Worm (Caenorhabditis elegans): ENCODE measurements around the gene cyp-33E3.

cyp-33E3 gene

DNA sequence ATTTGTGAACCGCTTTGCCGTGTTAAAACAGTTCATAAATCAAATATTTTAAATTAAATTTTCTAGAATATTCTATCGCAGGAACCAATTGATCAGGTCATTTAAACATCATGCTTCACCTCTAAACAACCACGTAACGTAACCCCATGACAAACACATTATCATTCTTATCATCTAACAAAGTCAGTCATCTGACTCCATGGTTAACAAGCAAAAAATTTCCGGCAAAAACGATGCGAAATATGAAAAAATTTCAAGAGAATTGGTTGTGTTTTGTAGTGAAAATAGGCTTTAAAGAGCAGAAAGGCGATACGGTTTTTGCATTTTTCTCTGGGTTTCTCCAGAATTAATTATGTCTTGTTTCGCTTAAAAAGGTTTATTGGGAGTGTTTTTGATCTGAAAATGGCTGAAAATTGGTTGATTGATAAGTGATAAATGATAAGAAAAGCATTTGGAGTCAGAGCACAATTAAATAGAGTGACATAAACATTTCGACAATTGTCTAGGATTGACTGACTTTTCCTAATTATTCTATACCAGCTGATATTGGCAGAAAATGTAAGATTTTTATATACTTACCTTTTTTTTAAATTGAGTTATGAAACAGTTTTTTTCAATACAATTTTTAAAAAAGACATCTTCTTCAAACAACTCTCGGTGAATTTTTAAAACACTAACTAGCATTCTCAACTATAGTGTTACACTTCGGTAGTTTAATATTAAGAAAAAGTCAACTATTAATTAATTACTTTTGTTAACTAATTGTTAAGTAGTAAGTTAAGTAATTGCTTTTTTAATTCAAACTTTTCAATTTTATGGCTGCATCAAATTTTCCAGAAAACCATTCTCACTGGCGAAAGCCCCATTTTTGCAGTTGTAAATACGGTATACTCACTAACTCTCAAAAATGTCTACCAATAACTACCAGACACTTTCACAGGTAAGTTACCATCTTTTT lies 29.4 kb upstream of the cyp-33E3 start, which contains the start of gene catp-7:
Gene catp-7 (plus strand): TSS at position 908 of the 958 bp plus-strand sequence.
- TF ChIP-seq daf-16 (GFP tag; optimal IDR thresholded peaks at IDR 0.05) (no peak), daf-16 (tag; optimal IDR thresholded peaks at IDR 0.05) (peak; percentile 88), nhr-48 (tag; optimal IDR thresholded peaks at IDR 0.05) (peak; percentile 39), hlh-11 (tag; optimal IDR thresholded peaks at IDR 0.05) (peak; percentile 77), nhr-10 (tag; optimal IDR thresholded peaks at IDR 0.05) (peak; percentile 74), pqm-1 (tag; optimal IDR thresholded peaks at IDR 0.05) (peak; percentile 65), mep-1 (tag; optimal IDR thresholded peaks at IDR 0.05) (no peak), lin-1 (GFP tag; IDR thresholded peaks at IDR 0.05) (peak; percentile 11; the same call in 1 of the 2 replicates), nhr-77 (tag; optimal IDR thresholded peaks at IDR 0.05) (peak; percentile 1), snpc-1.2 (GFP tag; IDR thresholded peaks at IDR 0.05) (no peak), dve-1 (tag; optimal IDR thresholded peaks at IDR 0.05; ENCODE audit: insufficient read depth) (peak; percentile 64), hif-1 (tag; optimal IDR thresholded peaks at IDR 0.05) (peak in 1 of 2 experiments; percentile 33), tra-1 (GFP tag; IDR thresholded peaks at IDR 0.05) (0 out of 2 replicates have a peak, but pooled peaks have one; percentile 6), ceh-62 (tag; optimal IDR thresholded peaks at IDR 0.05) (no peak), hlh-30 (tag; optimal IDR thresholded peaks at IDR 0.05; ENCODE audit: insufficient read depth) (peak; percentile 69), egl-43 (GFP tag; IDR thresholded peaks at IDR 0.05) (no peak), mes-2 (tag; optimal IDR thresholded peaks at IDR 0.05; ENCODE audit: poor library complexity, severe bottlenecking) (peak; percentile 3), tag-97 (GFP tag; IDR thresholded peaks at IDR 0.05) (no peak), nhr-102 (tag; optimal IDR thresholded peaks at IDR 0.05) (peak; percentile 58), nhr-28 (tag; optimal IDR thresholded peaks at IDR 0.05) (peak; percentile 94), aha-1 (tag) (peak; percentile 38), T20F7.1 (GFP tag; optimal IDR thresholded peaks at IDR 0.05) (peak; percentile 36), skn-1 (tag; optimal IDR thresholded peaks at IDR 0.05) (no peak), unc-130 (GFP tag; optimal IDR thresholded peaks at IDR 0.05) (no peak)

DNA sequence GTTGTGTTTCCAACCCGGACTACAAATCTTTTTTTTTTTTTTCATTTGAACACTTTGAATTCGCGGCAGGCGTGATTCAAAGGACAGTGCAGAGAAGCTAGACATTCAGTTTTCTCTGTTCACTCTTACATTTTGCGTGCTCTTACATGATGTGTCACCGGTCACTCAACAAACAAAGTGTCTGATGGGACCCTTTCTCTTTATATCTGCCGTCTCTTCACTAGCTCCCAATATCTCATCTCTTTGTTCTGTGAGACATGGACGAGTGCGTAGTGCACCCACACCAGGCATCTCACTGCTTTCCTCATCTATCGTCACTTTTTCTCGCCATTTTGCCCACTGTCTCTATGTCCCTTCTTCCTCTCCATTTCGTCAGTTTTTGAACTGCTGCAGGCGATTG lies 27.7 kb upstream of the cyp-33E3 start:
- TF ChIP-seq lsy-2 (tag; optimal IDR thresholded peaks at IDR 0.05) (peak; percentile 30 to 51), F49E8.2 (tag; optimal IDR thresholded peaks at IDR 0.05; ENCODE audit: borderline replicate concordance) (no peak), F26F4.8 (GFP tag; conservative IDR thresholded peaks at IDR 0.05) (no peak), vab-7 (GFP tag; IDR thresholded peaks at IDR 0.05) (0 out of 2 replicates have a peak, but pooled peaks have one; percentile 31), daf-8 (GFP tag; IDR thresholded peaks at IDR 0.05) (no peak), arid-1 (GFP tag; conservative IDR thresholded peaks at IDR 0.05) (no peak), aha-1 (tag) (peak; percentile 89), ZK337.2 (GFP tag; IDR thresholded peaks at IDR 0.05) (peak; percentile 54; the same call in 1 of the 2 replicates), ceh-44 (GFP tag; IDR thresholded peaks at IDR 0.05) (no peak), rbr-2 (tag; optimal IDR thresholded peaks at IDR 0.05) (peak; percentile 71), php-3 (GFP tag; IDR thresholded peaks at IDR 0.05) (0 out of 2 replicates have a peak, but pooled peaks have one; percentile 12), daf-16 (GFP tag; optimal IDR thresholded peaks at IDR 0.05) (peak in 1 of 2 experiments; percentile 20), daf-16 (tag; optimal IDR thresholded peaks at IDR 0.05) (peak; percentile 10), nhr-102 (tag; optimal IDR thresholded peaks at IDR 0.05) (peak; percentile 21), attf-4 (tag; optimal IDR thresholded peaks at IDR 0.05) (peak; percentile 58), unc-62 (GFP tag; optimal IDR thresholded peaks at IDR 0.05 in 1 of 2) (peak in 1 of 2 experiments; percentile 84), unc-62 (tag; optimal IDR thresholded peaks at IDR 0.05) (peak; percentile 48), hif-1 (tag; optimal IDR thresholded peaks at IDR 0.05) (peak in 1 of 2 experiments; percentile 23), egl-43 (GFP tag; IDR thresholded peaks at IDR 0.05) (no peak), mxl-3 (GFP tag; optimal IDR thresholded peaks at IDR 0.05) (peak; percentile 29), ceh-20 (GFP tag; IDR thresholded peaks at IDR 0.05) (no peak), nhr-48 (tag; optimal IDR thresholded peaks at IDR 0.05) (peak; percentile 92), F44E2.7 (GFP tag; IDR thresholded peaks at IDR 0.05) (no peak), dmd-6 (GFP tag; IDR thresholded peaks at IDR 0.05) (peak; percentile 53), mdl-1 (tag; optimal IDR thresholded peaks at IDR 0.05) (peak in 1 of 2 experiments; percentile 26), egl-27 (tag; optimal IDR thresholded peaks at IDR 0.05) (no peak), mep-1 (tag; optimal IDR thresholded peaks at IDR 0.05) (peak; percentile 75), dpl-1 (GFP tag; optimal IDR thresholded peaks at IDR 0.05) (peak; percentile 54), nhr-28 (tag; optimal IDR thresholded peaks at IDR 0.05) (peak; percentile 55), spr-1 (tag; optimal IDR thresholded peaks at IDR 0.05) (no peak), hlh-11 (tag; optimal IDR thresholded peaks at IDR 0.05) (peak; percentile 71), Y48G9A.11 (GFP tag; IDR thresholded peaks at IDR 0.05) (no peak), skn-1 (tag; optimal IDR thresholded peaks at IDR 0.05) (no peak)

Measured in whole organism, L4 larva.